Worm (Caenorhabditis elegans) whole organism, L4 larva: Measurements from ENCODE around the gene C02B8.7.

ENCODE experiments used
- cey-2 ChIP-seq: sonication (generic microtip); optimal IDR thresholded peaks from 3 replicates; lab custom pipeline; 2017; ENCODE audit warnings: missing genetic modification characterization, mild to moderate bottlenecking, missing compliant biosample characterization, antibody characterized with exemption, borderline replicate concordance; ENCODE audit not compliant: insufficient read depth
- egl-27 ChIP-seq: sonication (generic microtip); optimal IDR thresholded peaks from 3 replicates; lab custom pipeline; 2017; ENCODE audit warnings: missing biosample characterization, missing genetic modification reagents, missing genetic modification characterization
- fos-1 ChIP-seq: fragments of 150-350 bp; optimal IDR thresholded peaks from 2 replicates; lab custom pipeline; 2014; ENCODE audit warnings: missing biosample characterization, missing genetic modification characterization
- nhr-11 ChIP-seq: fragments of 150-350 bp; optimal IDR thresholded peaks from 2 replicates; lab custom pipeline; 2014; ENCODE audit warnings: missing biosample characterization, missing genetic modification characterization
- php-3 ChIP-seq: fragments of 200-800 bp; sonication (Bioruptor generic); IDR thresholded peaks from 2 replicates; pipeline ENCODE4 v1.3.6; 2022; ENCODE audit warnings: missing genetic modification reagents, missing genetic modification characterization, missing compliant biosample characterization
- ztf-11 ChIP-seq: fragments of 150-350 bp; optimal IDR thresholded peaks from 2 replicates; lab custom pipeline; 2014; ENCODE audit warnings: missing biosample characterization, missing genetic modification characterization

DNA sequence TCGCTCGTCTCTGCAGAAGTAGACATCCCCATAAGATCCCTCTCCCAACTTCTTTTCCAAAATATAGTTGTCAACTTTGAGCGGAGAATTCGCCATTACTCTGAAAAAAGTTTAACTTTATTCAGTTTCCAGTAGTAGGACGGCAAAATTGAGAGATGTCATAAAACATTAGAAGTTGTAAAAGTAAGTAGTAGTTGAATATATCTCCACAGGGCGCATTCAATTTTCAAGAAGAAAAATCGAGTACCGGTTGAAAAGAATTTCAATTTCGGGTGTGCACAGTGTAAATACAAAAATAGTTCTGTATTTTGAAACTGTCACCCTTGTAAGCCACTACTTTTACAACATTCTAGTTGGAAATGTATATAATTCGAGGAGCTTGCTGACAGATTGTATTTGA, 12.9 kb upstream of the C02B8.7 start, which contains the start of gene F22F1.2:
- TF ChIP-seq ztf-11 (tag; lab: Kevin White, UChicago) (no peak), nhr-11 (tag; lab: Kevin White, UChicago) (no peak), cey-2 (tag; lab: Kevin White, UChicago) (no peak), fos-1 (tag; lab: Kevin White, UChicago) (no peak), php-3 (GFP tag; lab: Robert Waterston, UW) (no peak), egl-27 (tag; lab: Kevin White, UChicago) (no peak)
